Fruit fly (Drosophila melanogaster): ENCODE results near the gene sfl.

The sfl gene

DNA sequence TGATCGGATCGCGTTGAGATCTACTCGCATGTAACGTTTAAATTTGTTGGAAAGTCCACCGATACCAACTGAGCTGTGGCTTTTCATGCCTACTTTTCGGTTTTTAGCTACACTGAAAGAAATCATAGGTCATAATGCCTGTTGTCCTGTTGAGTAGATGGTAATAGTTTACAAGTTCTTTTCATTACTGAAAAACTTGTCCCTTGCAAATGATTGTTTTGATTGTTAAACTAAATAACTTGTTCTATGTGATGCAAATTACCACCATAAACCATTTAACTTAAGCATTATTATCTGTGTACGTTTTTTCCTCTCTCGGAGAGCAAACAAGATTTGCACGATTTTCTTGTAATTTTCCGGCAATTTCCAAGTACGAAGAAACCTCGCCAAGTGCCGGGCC, 42.0 kb upstream of the sfl start (continued):
- TF ChIP-seq fd59A (GFP tag; optimal IDR thresholded peaks at IDR 0.05), result no peak
- no peak for TF ChIP-seq CG8319 (GFP tag; optimal IDR thresholded peaks at IDR 0.05)
- no peak for TF ChIP-seq CG34406 (GFP tag; optimal IDR thresholded peaks at IDR 0.05)
- peak; percentile 83 for TF ChIP-seq Hr4 (GFP tag; optimal IDR thresholded peaks at IDR 0.05)
- no peak for TF ChIP-seq CG16779 (tag; optimal IDR thresholded peaks at IDR 0.05)
- peak; percentile 42 for TF ChIP-seq CG4318 (GFP tag; optimal IDR thresholded peaks at IDR 0.05)
- TF ChIP-seq net (GFP tag; optimal IDR thresholded peaks at IDR 0.05), result no peak
- TF ChIP-seq CG32006 (GFP tag; optimal IDR thresholded peaks at IDR 0.05), result peak; percentile 75
- TF ChIP-seq CG6276 (GFP tag; optimal IDR thresholded peaks at IDR 0.05), result peak; percentile 12
- no peak for TF ChIP-seq Blimp-1 (GFP tag; optimal IDR thresholded peaks at IDR 0.05)
- no peak for TF ChIP-seq dsx (GFP tag; optimal IDR thresholded peaks at IDR 0.05; ENCODE audit: poor library complexity, severe bottlenecking)
- no peak for TF ChIP-seq CG6808 (GFP tag; optimal IDR thresholded peaks at IDR 0.05)
- TF ChIP-seq CG6163 (GFP tag; IDR thresholded peaks at IDR 0.05), result peak; percentile 21; the same call in 1 of the 3 replicates
- TF ChIP-seq CG1621 (tag; optimal IDR thresholded peaks at IDR 0.05), result no peak
- TF ChIP-seq pdm3 (GFP tag; optimal IDR thresholded peaks at IDR 0.05), result peak; percentile 19
- TF ChIP-seq achi (GFP tag; optimal IDR thresholded peaks at IDR 0.05), result no peak
- TF ChIP-seq CG6792 (GFP tag; optimal IDR thresholded peaks at IDR 0.05), result no peak
- TF ChIP-seq CG7368 (GFP tag; optimal IDR thresholded peaks at IDR 0.05), result no peak
- TF ChIP-seq CG8119 (GFP tag; IDR thresholded peaks at IDR 0.05), result peak; percentile 72
- no peak for TF ChIP-seq lz (GFP tag; optimal IDR thresholded peaks at IDR 0.05)
- TF ChIP-seq vri (GFP tag; optimal IDR thresholded peaks at IDR 0.05), result no peak
- TF ChIP-seq CG11294 (GFP tag; IDR thresholded peaks at IDR 0.05), result no peak
- TF ChIP-seq Eip78C (GFP tag), result peak; percentile 12
- TF ChIP-seq topi (GFP tag; optimal IDR thresholded peaks at IDR 0.05), result no peak
- TF ChIP-seq Met (GFP tag; optimal IDR thresholded peaks at IDR 0.05), result no peak
- no peak for TF ChIP-seq fkh (GFP tag; optimal IDR thresholded peaks at IDR 0.05)
- TF ChIP-seq CG6854 (GFP tag; optimal IDR thresholded peaks at IDR 0.05), result no peak

DNA sequence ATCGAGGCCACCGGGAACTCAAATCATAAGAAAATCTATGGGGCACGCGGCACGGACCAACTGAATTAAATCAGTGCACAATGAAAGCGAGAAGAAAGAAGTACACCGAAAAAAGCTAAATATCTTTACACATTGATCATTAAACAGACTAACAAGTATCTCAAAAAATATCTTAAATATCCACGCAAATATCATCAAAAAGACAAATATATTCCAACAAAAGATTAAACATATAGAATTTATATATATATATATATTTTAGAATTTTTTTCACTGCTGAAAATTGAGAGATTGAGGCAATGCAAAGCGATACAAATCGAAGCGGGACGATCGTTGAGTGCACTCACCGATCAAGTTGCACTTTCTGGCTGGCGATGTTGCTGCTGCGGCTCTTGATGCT, 40.1 kb upstream of the sfl start:
- TF ChIP-seq OdsH (GFP tag; optimal IDR thresholded peaks at IDR 0.05) (peak; percentile 22), achi (GFP tag; optimal IDR thresholded peaks at IDR 0.05) (peak; percentile 23), fkh (GFP tag; optimal IDR thresholded peaks at IDR 0.05) (no peak), Ets96B (tag; optimal IDR thresholded peaks at IDR 0.05) (no peak), vri (GFP tag; optimal IDR thresholded peaks at IDR 0.05) (no peak), Gug (GFP tag; IDR thresholded peaks at IDR 0.05) (0 out of 2 replicates have a peak, but pooled peaks have one; percentile 12), CG3919 (GFP tag; optimal IDR thresholded peaks at IDR 0.05) (peak; percentile 21), CG1621 (tag; optimal IDR thresholded peaks at IDR 0.05) (no peak), Eip78C (GFP tag) (peak; percentile 58), eg (GFP tag; IDR thresholded peaks at IDR 0.05) (0 out of 3 replicates have a peak, but pooled peaks have one; percentile 30), Lpt (GFP tag; optimal IDR thresholded peaks at IDR 0.05) (peak; percentile 32), CG32006 (GFP tag; optimal IDR thresholded peaks at IDR 0.05) (peak; percentile 68), Hr4 (GFP tag; optimal IDR thresholded peaks at IDR 0.05) (peak; percentile 40), Met (GFP tag; optimal IDR thresholded peaks at IDR 0.05) (no peak), CG10631 (GFP tag; optimal IDR thresholded peaks at IDR 0.05) (peak; percentile 6), CG16779 (tag; optimal IDR thresholded peaks at IDR 0.05) (no peak), CG6276 (GFP tag; optimal IDR thresholded peaks at IDR 0.05) (no peak), CG11762 (GFP tag; optimal IDR thresholded peaks at IDR 0.05; ENCODE audit: insufficient read depth) (no peak), lz (GFP tag; optimal IDR thresholded peaks at IDR 0.05) (no peak), Sox102F (GFP tag; optimal IDR thresholded peaks at IDR 0.05) (no peak), acj6 (GFP tag; optimal IDR thresholded peaks at IDR 0.05) (peak; percentile 33), dac (GFP tag; optimal IDR thresholded peaks at IDR 0.05) (no peak), CG8119 (GFP tag; IDR thresholded peaks at IDR 0.05) (peak; percentile 71), spab (GFP tag; optimal IDR thresholded peaks at IDR 0.05) (no peak), CG8632 (GFP tag; optimal IDR thresholded peaks at IDR 0.05) (peak; percentile 20), CG15336 (GFP tag; IDR thresholded peaks at IDR 0.05) (peak; percentile 76), Hr38 (GFP tag; optimal IDR thresholded peaks at IDR 0.05) (no peak), ss (GFP tag; optimal IDR thresholded peaks at IDR 0.05) (no peak), salr (GFP tag; optimal IDR thresholded peaks at IDR 0.05) (peak in 1 of 2 experiments; percentile 23), CG4318 (GFP tag; optimal IDR thresholded peaks at IDR 0.05) (peak; percentile 13), CG6163 (GFP tag; IDR thresholded peaks at IDR 0.05) (no peak), net (GFP tag; optimal IDR thresholded peaks at IDR 0.05) (peak; percentile 7), Blimp-1 (GFP tag; optimal IDR thresholded peaks at IDR 0.05) (no peak), pdm3 (GFP tag; optimal IDR thresholded peaks at IDR 0.05) (peak; percentile 14), CG6792 (GFP tag; optimal IDR thresholded peaks at IDR 0.05) (no peak), CG8319 (GFP tag; optimal IDR thresholded peaks at IDR 0.05) (no peak), CG34406 (GFP tag; optimal IDR thresholded peaks at IDR 0.05) (no peak), CG11294 (GFP tag; IDR thresholded peaks at IDR 0.05) (no peak), CG7368 (GFP tag; optimal IDR thresholded peaks at IDR 0.05) (no peak), fd59A (GFP tag; optimal IDR thresholded peaks at IDR 0.05) (no peak)

Data from whole organism, prepupa.